Worm (Caenorhabditis elegans) whole organism, L2 larva: ENCODE results near the gene dnj-20.

Experiments used
- ZK546.5 ChIP-seq: sonication (generic microtip); optimal IDR thresholded peaks from 2 replicates; lab custom pipeline; 2017; ENCODE audit warnings: missing biosample characterization, missing genetic modification characterization
- elt-3 ChIP-seq: sonication (generic microtip); optimal IDR thresholded peaks from 2 replicates; lab custom pipeline; 2017; ENCODE audit warnings: missing biosample characterization, missing genetic modification characterization
- fos-1 ChIP-seq: fragments of 150-350 bp; optimal IDR thresholded peaks from 2 replicates; lab custom pipeline; 2014; ENCODE audit warnings: missing biosample characterization, missing genetic modification characterization
- lin-13 ChIP-seq: fragments of 150-350 bp; optimal IDR thresholded peaks from 2 replicates; lab custom pipeline; 2014; ENCODE audit warnings: missing biosample characterization, missing genetic modification reagents, missing genetic modification characterization
- nhr-237 ChIP-seq: fragments of 150-350 bp; optimal IDR thresholded peaks from 2 replicates; lab custom pipeline; 2014; ENCODE audit warnings: missing biosample characterization, missing genetic modification characterization
- nhr-25 ChIP-seq: fragments of 150-350 bp; sonication (generic microtip); optimal IDR thresholded peaks from 3 replicates; lab custom pipeline; 2014; ENCODE audit warnings: missing biosample characterization, missing genetic modification characterization
- nhr-6 ChIP-seq: fragments of 150-350 bp; optimal IDR thresholded peaks from 2 replicates; lab custom pipeline; 2014; ENCODE audit warnings: missing biosample characterization, missing genetic modification characterization
- skn-1 ChIP-seq: sonication (generic microtip); optimal IDR thresholded peaks from 2 replicates; lab custom pipeline; 2017; ENCODE audit warnings: missing biosample characterization, missing genetic modification characterization
- zag-1 ChIP-seq: fragments of 150-350 bp; optimal IDR thresholded peaks from 2 replicates; lab custom pipeline; 2014; ENCODE audit warnings: missing biosample characterization, missing genetic modification characterization

DNA sequence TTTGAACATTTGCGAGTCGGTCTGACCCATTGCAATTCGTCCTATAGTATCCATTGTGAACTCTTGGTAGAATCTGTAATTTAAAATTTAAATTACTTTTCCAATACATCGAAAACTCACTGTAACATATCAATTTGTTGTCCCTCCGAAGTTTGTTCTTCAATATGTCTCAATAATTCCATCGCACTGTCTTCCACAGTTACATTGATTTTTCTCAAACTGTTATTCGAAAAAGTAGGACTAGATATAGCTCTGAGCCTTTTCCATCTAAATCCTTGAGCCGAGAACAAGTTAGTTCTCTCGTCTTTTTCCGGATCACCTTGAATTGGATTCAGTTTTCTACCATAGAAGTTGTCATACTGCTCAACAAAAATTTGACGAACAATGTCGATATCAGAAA, 38.2 kb upstream of the dnj-20 start:
- TF ChIP-seq zag-1 (no peak), fos-1 (tag; lab: Kevin White, UChicago) (no peak), ZK546.5 (no peak), elt-3 (tag; lab: Kevin White, UChicago) (no peak), nhr-25 (tag; lab: Kevin White, UChicago) (no peak), nhr-6 (tag; lab: Kevin White, UChicago) (no peak), lin-13 (GFP tag; lab: Kevin White, UChicago) (no peak), skn-1 (tag; lab: Kevin White, UChicago) (no peak), nhr-237 (tag; lab: Kevin White, UChicago) (no peak)
